Worm (Caenorhabditis elegans) whole organism, L4 larva: ENCODE measurements around the gene EGAP1.5.

Source experiments
- D1046.2 ChIP-seq: fragments of 200-800 bp; sonication (Bioruptor generic); IDR thresholded peaks from 2 replicates; pipeline ENCODE4 v1.3.6; 2022; ENCODE audit warnings: missing genetic modification characterization, missing compliant biosample characterization
- F26F4.8 ChIP-seq: fragments of 200-800 bp; sonication (Bioruptor generic); conservative IDR thresholded peaks from 2 replicates; pipeline ENCODE4 v1.3.6; 2022; ENCODE audit warnings: missing genetic modification characterization, missing compliant biosample characterization
- F44E2.7 ChIP-seq: fragments of 200-800 bp; sonication (Bioruptor generic); IDR thresholded peaks from 2 replicates; pipeline ENCODE4 v2.1.2; 2022; ENCODE audit warnings: missing genetic modification characterization, missing compliant biosample characterization
- F49E8.2 ChIP-seq: sonication (generic microtip); optimal IDR thresholded peaks from 2 replicates; lab custom pipeline; 2016; ENCODE audit warnings: missing compliant biosample characterization, mild to moderate bottlenecking, missing genetic modification characterization, borderline replicate concordance
- T20F7.1 ChIP-seq: fragments of 200-800 bp; sonication (Bioruptor generic); optimal IDR thresholded peaks from 2 replicates; lab custom pipeline; 2018; ENCODE audit warnings: mild to moderate bottlenecking, missing genetic modification characterization, missing compliant biosample characterization
- T26A8.4 ChIP-seq: fragments of 200-800 bp; sonication (Bioruptor generic); IDR thresholded peaks from 2 replicates; pipeline ENCODE4 v1.3.6; 2022; ENCODE audit warnings: missing genetic modification characterization, missing compliant biosample characterization
- Y48G9A.11 ChIP-seq: fragments of 200-800 bp; sonication (Bioruptor generic); IDR thresholded peaks from 2 replicates; pipeline ENCODE4 v1.3.6; 2022; ENCODE audit warnings: missing genetic modification reagents, missing genetic modification characterization, missing compliant biosample characterization
- Y75B8A.6 ChIP-seq: fragments of 200-800 bp; sonication (Bioruptor generic); IDR thresholded peaks from 2 replicates; pipeline ENCODE4 v1.3.6; 2022; ENCODE audit warnings: missing genetic modification reagents, missing genetic modification characterization, missing compliant biosample characterization
- ZK337.2 ChIP-seq: fragments of 200-800 bp; sonication (Bioruptor generic); IDR thresholded peaks from 2 replicates; pipeline ENCODE4 v1.3.6; 2022; ENCODE audit warnings: missing genetic modification reagents, missing genetic modification characterization, missing compliant biosample characterization
- ZK546.5 ChIP-seq, 2 experiments: sonication (generic microtip); optimal IDR thresholded peaks; 2 replicates each; lab custom pipeline; 2017; ENCODE audit warnings: missing biosample characterization in 2 of 2, missing genetic modification characterization in 2 of 2
- aly-2 ChIP-seq: sonication (generic microtip); optimal IDR thresholded peaks from 2 replicates; lab custom pipeline; 2018; ENCODE audit warnings: missing biosample characterization, missing genetic modification characterization
- arid-1 ChIP-seq: fragments of 200-800 bp; sonication (Bioruptor generic); conservative IDR thresholded peaks from 2 replicates; pipeline ENCODE4 v1.3.6; 2022; ENCODE audit warnings: missing genetic modification reagents, missing genetic modification characterization, missing compliant biosample characterization
- ceh-28 ChIP-seq: fragments of 150-350 bp; optimal IDR thresholded peaks from 2 replicates; lab custom pipeline; 2014; ENCODE audit warnings: missing biosample characterization, missing genetic modification reagents, missing genetic modification characterization
- ceh-44 ChIP-seq: fragments of 200-800 bp; sonication (Bioruptor generic); IDR thresholded peaks from 2 replicates; pipeline ENCODE4 v1.3.6; 2022; ENCODE audit warnings: missing genetic modification reagents, missing genetic modification characterization, missing compliant biosample characterization
- ceh-62 ChIP-seq: sonication (generic microtip); optimal IDR thresholded peaks from 2 replicates; lab custom pipeline; 2017; ENCODE audit warnings: missing biosample characterization, missing genetic modification characterization
- ceh-82 ChIP-seq: sonication (generic microtip); optimal IDR thresholded peaks from 2 replicates; lab custom pipeline; 2017; ENCODE audit warnings: missing biosample characterization, missing genetic modification characterization
- ces-1 ChIP-seq: fragments of 150-350 bp; sonication (generic microtip); optimal IDR thresholded peaks from 4 replicates; lab custom pipeline; 2014; ENCODE audit warnings: missing biosample characterization, missing genetic modification reagents, missing genetic modification characterization
- ctbp-1 ChIP-seq: fragments of 200-800 bp; sonication (Bioruptor generic); IDR thresholded peaks from 2 replicates; pipeline ENCODE4 v1.3.6; 2022; ENCODE audit warnings: missing genetic modification reagents, missing genetic modification characterization, missing compliant biosample characterization
- daf-12 ChIP-seq: fragments of 150-350 bp; optimal IDR thresholded peaks from 2 replicates; lab custom pipeline; 2014; ENCODE audit warnings: missing biosample characterization, missing genetic modification reagents, missing genetic modification characterization
- daf-16 ChIP-seq, 3 experiments: sonication (generic microtip); optimal IDR thresholded peaks; 2 replicates each; lab custom pipeline; 2016 to 2017; ENCODE audit warnings: missing genetic modification characterization in 3 of 3, missing genetic modification reagents in 3 of 3, mild to moderate bottlenecking in 2 of 3, missing compliant biosample characterization in 2 of 3, missing biosample characterization in 1 of 3, moderate library complexity in 1 of 3
- daf-8 ChIP-seq: fragments of 200-800 bp; sonication (Bioruptor generic); IDR thresholded peaks from 2 replicates; pipeline ENCODE4 v1.3.6; 2022; ENCODE audit warnings: missing genetic modification characterization, missing compliant biosample characterization
- dmd-6 ChIP-seq: fragments of 200-800 bp; sonication (Bioruptor generic); IDR thresholded peaks from 2 replicates; pipeline ENCODE4 v1.3.6; 2022; ENCODE audit warnings: missing genetic modification reagents, missing genetic modification characterization, missing compliant biosample characterization
- dve-1 ChIP-seq: sonication (generic microtip); optimal IDR thresholded peaks from 2 replicates; lab custom pipeline; 2017; ENCODE audit warnings: antibody characterized with exemption, mild to moderate bottlenecking, missing genetic modification characterization, missing compliant biosample characterization; ENCODE audit not compliant: insufficient read depth
- egl-43 ChIP-seq: fragments of 200-800 bp; sonication (Bioruptor generic); IDR thresholded peaks from 2 replicates; pipeline ENCODE4 v1.3.6; 2022; ENCODE audit warnings: missing genetic modification reagents, missing genetic modification characterization, missing compliant biosample characterization
- fkh-10 ChIP-seq: fragments of 150-350 bp; optimal IDR thresholded peaks from 2 replicates; lab custom pipeline; 2014; ENCODE audit warnings: missing biosample characterization, missing genetic modification reagents, missing genetic modification characterization
- hmg-1.1 ChIP-seq: fragments of 200-800 bp; sonication (Bioruptor generic); IDR thresholded peaks from 2 replicates; pipeline ENCODE4 v1.3.6; 2022; ENCODE audit warnings: missing genetic modification reagents, missing genetic modification characterization, missing compliant biosample characterization
- lim-7 ChIP-seq: fragments of 200-800 bp; sonication (Bioruptor generic); IDR thresholded peaks from 2 replicates; pipeline ENCODE4 v1.3.6; 2022; ENCODE audit warnings: missing genetic modification characterization, missing compliant biosample characterization
- lin-13 ChIP-seq: fragments of 150-350 bp; optimal IDR thresholded peaks from 2 replicates; lab custom pipeline; 2014; ENCODE audit warnings: missing biosample characterization, missing genetic modification reagents, missing genetic modification characterization
- lin-29 ChIP-seq: fragments of 200-800 bp; sonication (Bioruptor generic); IDR thresholded peaks from 2 replicates; pipeline ENCODE4 v1.3.6; 2022; ENCODE audit warnings: missing genetic modification reagents, missing genetic modification characterization, missing compliant biosample characterization
- lin-39 ChIP-seq: fragments of 150-350 bp; optimal IDR thresholded peaks from 2 replicates; lab custom pipeline; 2014; ENCODE audit warnings: missing biosample characterization, missing genetic modification reagents, missing genetic modification characterization
- lsy-2 ChIP-seq, 2 experiments: fragments of 150-350 bp in 1 of 2; sonication (generic microtip) in 1 of 2; optimal IDR thresholded peaks; 2 replicates each; lab custom pipeline; 2014 to 2017; ENCODE audit warnings: missing biosample characterization in 2 of 2, missing genetic modification characterization in 2 of 2
- mep-1 ChIP-seq: fragments of 150-350 bp; sonication (generic microtip); optimal IDR thresholded peaks from 3 replicates; lab custom pipeline; 2014; ENCODE audit warnings: missing biosample characterization, missing genetic modification characterization
- mxl-3 ChIP-seq: fragments of 200-800 bp; sonication (Bioruptor generic); optimal IDR thresholded peaks from 2 replicates; lab custom pipeline; 2018; ENCODE audit warnings: mild to moderate bottlenecking, missing genetic modification characterization, missing compliant biosample characterization
- nhr-10 ChIP-seq: fragments of 150-350 bp; optimal IDR thresholded peaks from 2 replicates; lab custom pipeline; 2014; ENCODE audit warnings: missing biosample characterization, missing genetic modification characterization
- nhr-102 ChIP-seq: sonication (generic microtip); optimal IDR thresholded peaks from 2 replicates; lab custom pipeline; 2016; ENCODE audit warnings: mild to moderate bottlenecking, missing genetic modification characterization, moderate library complexity, missing compliant biosample characterization
- nhr-111 ChIP-seq: fragments of 200-800 bp; sonication (Bioruptor generic); optimal IDR thresholded peaks from 2 replicates; lab custom pipeline; 2018; ENCODE audit warnings: mild to moderate bottlenecking, missing genetic modification characterization, missing compliant biosample characterization
- nhr-237 ChIP-seq: sonication (generic microtip); optimal IDR thresholded peaks from 2 replicates; lab custom pipeline; 2017; ENCODE audit warnings: missing biosample characterization, missing genetic modification characterization
- nhr-28 ChIP-seq: fragments of 150-350 bp; optimal IDR thresholded peaks from 2 replicates; lab custom pipeline; 2014; ENCODE audit warnings: missing biosample characterization, missing genetic modification characterization
- nhr-42 ChIP-seq: fragments of 200-800 bp; sonication (Bioruptor generic); IDR thresholded peaks from 2 replicates; pipeline ENCODE4 v1.3.6; 2022; ENCODE audit warnings: missing genetic modification characterization, missing compliant biosample characterization
- nhr-48 ChIP-seq: sonication (generic microtip); optimal IDR thresholded peaks from 2 replicates; lab custom pipeline; 2016; ENCODE audit warnings: mild to moderate bottlenecking, missing genetic modification characterization, missing compliant biosample characterization
- nhr-6 ChIP-seq: fragments of 150-350 bp; optimal IDR thresholded peaks from 2 replicates; lab custom pipeline; 2014; ENCODE audit warnings: missing biosample characterization, missing genetic modification characterization
- php-3 ChIP-seq: fragments of 200-800 bp; sonication (Bioruptor generic); IDR thresholded peaks from 2 replicates; pipeline ENCODE4 v1.3.6; 2022; ENCODE audit warnings: missing genetic modification reagents, missing genetic modification characterization, missing compliant biosample characterization
- saeg-2 ChIP-seq: fragments of 200-800 bp; sonication (Bioruptor generic); IDR thresholded peaks from 2 replicates; pipeline ENCODE4 v1.3.6; 2022; ENCODE audit warnings: missing genetic modification reagents, missing genetic modification characterization, missing compliant biosample characterization
- snpc-1.2 ChIP-seq: fragments of 200-800 bp; sonication (Bioruptor generic); IDR thresholded peaks from 2 replicates; pipeline ENCODE4 v1.3.6; 2022; ENCODE audit warnings: missing genetic modification reagents, missing genetic modification characterization, missing compliant biosample characterization
- spr-1 ChIP-seq: sonication (generic microtip); optimal IDR thresholded peaks from 2 replicates; lab custom pipeline; 2016; ENCODE audit warnings: mild to moderate bottlenecking, missing genetic modification characterization, missing compliant biosample characterization
- tag-97 ChIP-seq: fragments of 200-800 bp; sonication (Bioruptor generic); IDR thresholded peaks from 2 replicates; pipeline ENCODE4 v1.3.6; 2022; ENCODE audit warnings: missing genetic modification characterization, missing compliant biosample characterization
- unc-130 ChIP-seq: sonication (generic microtip); optimal IDR thresholded peaks from 2 replicates; lab custom pipeline; 2016; ENCODE audit warnings: missing genetic modification reagents, missing genetic modification characterization, missing compliant biosample characterization
- zag-1 ChIP-seq: fragments of 150-350 bp; optimal IDR thresholded peaks from 2 replicates; lab custom pipeline; 2014; ENCODE audit warnings: missing biosample characterization, missing genetic modification characterization
- zfp-2 ChIP-seq: sonication (generic microtip); optimal IDR thresholded peaks from 2 replicates; lab custom pipeline; 2016; ENCODE audit warnings: mild to moderate bottlenecking, missing genetic modification characterization, missing compliant biosample characterization

EGAP1.5 gene

ce11 chrIII:5915926-5916325 lies 15.6 kb upstream of the EGAP1.5 start (continued):
- no peak for TF ChIP-seq ceh-28
- TF ChIP-seq ceh-44 (GFP tag; lab: Robert Waterston, UW) = no peak
- TF ChIP-seq T20F7.1 (GFP tag; lab: Kevin White, UChicago) = no peak
- TF ChIP-seq nhr-42 (GFP tag; lab: Robert Waterston, UW) = no peak
- no peak for TF ChIP-seq daf-8 (GFP tag; lab: Robert Waterston, UW)
- peak; percentile 67 for TF ChIP-seq nhr-28 (tag; lab: Kevin White, UChicago)
- no peak for TF ChIP-seq spr-1
- TF ChIP-seq lin-29 (GFP tag; lab: Robert Waterston, UW) = no peak

ce11 chrIII:5917365-5917958 lies 14.1 kb upstream of the EGAP1.5 start:
- no peak for TF ChIP-seq lin-39 (tag; lab: Kevin White, UChicago)
- TF ChIP-seq lsy-2 (tag; optimal IDR thresholded peaks at IDR 0.05; lab: Kevin White, UChicago) = peak in 1 of 2 experiments; percentile 35
- TF ChIP-seq T20F7.1 (GFP tag; lab: Kevin White, UChicago) = peak; percentile 38
- no peak for TF ChIP-seq ctbp-1 (GFP tag; lab: Robert Waterston, UW)
- TF ChIP-seq daf-12 (tag; lab: Kevin White, UChicago) = no peak
- TF ChIP-seq unc-130 (GFP tag; lab: Kevin White, UChicago) = no peak
- peak; percentile 62 for TF ChIP-seq nhr-102 (tag; lab: Kevin White, UChicago)
- peak; percentile 58 for TF ChIP-seq lin-13 (GFP tag; lab: Kevin White, UChicago)
- no peak for TF ChIP-seq nhr-111 (GFP tag; lab: Kevin White, UChicago)
- TF ChIP-seq F44E2.7 (GFP tag; lab: Robert Waterston, UW) = no peak
- TF ChIP-seq ces-1 = no peak
- no peak for TF ChIP-seq egl-43 (GFP tag; lab: Robert Waterston, UW)
- no peak for TF ChIP-seq F26F4.8 (GFP tag; lab: Robert Waterston, UW)
- TF ChIP-seq mxl-3 (GFP tag; lab: Kevin White, UChicago) = peak; percentile 31
- no peak for TF ChIP-seq ceh-28
- no peak for TF ChIP-seq hmg-1.1 (GFP tag; lab: Robert Waterston, UW)
- no peak for TF ChIP-seq D1046.2 (GFP tag; lab: Robert Waterston, UW)
- no peak for TF ChIP-seq ZK546.5 (tag; optimal IDR thresholded peaks at IDR 0.05; lab: Kevin White, UChicago)
- TF ChIP-seq ZK337.2 = no peak
- TF ChIP-seq daf-16 (GFP tag; optimal IDR thresholded peaks at IDR 0.05; lab: Kevin White, UChicago) = no peak
- peak; percentile 96 for TF ChIP-seq daf-16 (tag; optimal IDR thresholded peaks at IDR 0.05; lab: Kevin White, UChicago)
- TF ChIP-seq snpc-1.2 = no peak
- no peak for TF ChIP-seq T26A8.4 (GFP tag; lab: Robert Waterston, UW)
- no peak for TF ChIP-seq zfp-2 (tag; lab: Kevin White, UChicago)
- 0 out of 2 replicates have a peak, but pooled peaks have one; percentile 39 for TF ChIP-seq nhr-42 (GFP tag; lab: Robert Waterston, UW)
- no peak for TF ChIP-seq F49E8.2 (tag; lab: Kevin White, UChicago)
- TF ChIP-seq nhr-10 = peak; percentile 11
- TF ChIP-seq saeg-2 (GFP tag; lab: Robert Waterston, UW) = no peak
- TF ChIP-seq ceh-82 = no peak
- TF ChIP-seq fkh-10 (GFP tag; lab: Kevin White, UChicago) = no peak
- no peak for TF ChIP-seq tag-97
- peak; percentile 86 for TF ChIP-seq mep-1 (tag; lab: Kevin White, UChicago)
- TF ChIP-seq dve-1 = peak; percentile 97
- no peak for TF ChIP-seq ceh-62 (tag; lab: Kevin White, UChicago)
- TF ChIP-seq php-3 (GFP tag; lab: Robert Waterston, UW) = peak; percentile 78
- TF ChIP-seq lim-7 = no peak
- TF ChIP-seq nhr-48 (tag; lab: Kevin White, UChicago) = no peak
- no peak for TF ChIP-seq nhr-6
- TF ChIP-seq aly-2 = no peak
- no peak for TF ChIP-seq Y48G9A.11 (GFP tag; lab: Robert Waterston, UW)
- no peak for TF ChIP-seq Y75B8A.6 (GFP tag; lab: Robert Waterston, UW)
- no peak for TF ChIP-seq nhr-237 (tag; lab: Kevin White, UChicago)
- TF ChIP-seq zag-1 = no peak
- TF ChIP-seq dmd-6 = peak; percentile 13; the same call in 1 of the 2 replicates
- TF ChIP-seq arid-1 (GFP tag; lab: Robert Waterston, UW) = no peak
